Worm (Caenorhabditis elegans) whole organism, L2 larva: ENCODE results near the gene F47C12.8.
A peak's percentile ranks its signal among the peaks of the same experiment; 100 is the strongest.

Source experiments
- C34F6.9 ChIP-seq: fragments of 150-350 bp; optimal IDR thresholded peaks from 2 replicates; lab custom pipeline; 2014; ENCODE audit warnings: missing biosample characterization, missing genetic modification characterization
- F13H6.1 ChIP-seq: sonication (generic microtip); optimal IDR thresholded peaks from 2 replicates; lab custom pipeline; 2016; ENCODE audit warnings: missing genetic modification characterization, missing compliant biosample characterization
- R02D3.7 ChIP-seq: fragments of 150-350 bp; optimal IDR thresholded peaks from 2 replicates; lab custom pipeline; 2014; ENCODE audit warnings: missing biosample characterization, missing genetic modification characterization
- Y55F3AM.14 ChIP-seq: fragments of 200-800 bp; sonication (Bioruptor generic); optimal IDR thresholded peaks from 2 replicates; lab custom pipeline; 2018; ENCODE audit warnings: mild to moderate bottlenecking, missing genetic modification characterization, missing compliant biosample characterization
- ZK546.5 ChIP-seq: sonication (generic microtip); optimal IDR thresholded peaks from 2 replicates; lab custom pipeline; 2017; ENCODE audit warnings: missing biosample characterization, missing genetic modification characterization
- alr-1 ChIP-seq: fragments of 150-350 bp; optimal IDR thresholded peaks from 2 replicates; lab custom pipeline; 2014; ENCODE audit warnings: missing biosample characterization, missing genetic modification characterization
- aly-2 ChIP-seq: fragments of 150-350 bp; optimal IDR thresholded peaks from 2 replicates; lab custom pipeline; 2014; ENCODE audit warnings: missing biosample characterization, missing genetic modification characterization
- ama-1 ChIP-seq: fragments of 150-350 bp; optimal IDR thresholded peaks from 2 replicates; lab custom pipeline; 2018; ENCODE audit warnings: inconsistent platforms
- blmp-1 ChIP-seq: sonication (generic microtip); optimal IDR thresholded peaks from 2 replicates; lab custom pipeline; 2017; ENCODE audit warnings: missing genetic modification characterization, mild to moderate bottlenecking, missing compliant biosample characterization, antibody characterized with exemption, moderate library complexity; ENCODE audit not compliant: insufficient read depth
- ceh-16 ChIP-seq: fragments of 150-350 bp; optimal IDR thresholded peaks from 2 replicates; lab custom pipeline; 2014; ENCODE audit warnings: missing biosample characterization, missing genetic modification characterization
- ceh-82 ChIP-seq: fragments of 150-350 bp; optimal IDR thresholded peaks from 2 replicates; lab custom pipeline; 2014; ENCODE audit warnings: missing biosample characterization, missing genetic modification characterization
- crh-2 ChIP-seq: sonication (generic microtip); optimal IDR thresholded peaks from 2 replicates; lab custom pipeline; 2017; ENCODE audit warnings: missing biosample characterization, missing genetic modification characterization
- dmd-4 ChIP-seq: sonication (generic microtip); optimal IDR thresholded peaks from 2 replicates; lab custom pipeline; 2017; ENCODE audit warnings: missing biosample characterization, missing genetic modification characterization
- egl-27 ChIP-seq: sonication (generic microtip); optimal IDR thresholded peaks from 3 replicates; lab custom pipeline; 2017; ENCODE audit warnings: missing biosample characterization, missing genetic modification reagents, missing genetic modification characterization
- elt-1 ChIP-seq: fragments of 150-350 bp; optimal IDR thresholded peaks from 2 replicates; lab custom pipeline; 2014; ENCODE audit warnings: missing biosample characterization, missing genetic modification characterization
- elt-3 ChIP-seq: sonication (generic microtip); optimal IDR thresholded peaks from 2 replicates; lab custom pipeline; 2017; ENCODE audit warnings: missing biosample characterization, missing genetic modification characterization
- fos-1 ChIP-seq: fragments of 150-350 bp; optimal IDR thresholded peaks from 2 replicates; lab custom pipeline; 2014; ENCODE audit warnings: missing biosample characterization, missing genetic modification characterization
- gmeb-1 ChIP-seq: fragments of 150-350 bp; optimal IDR thresholded peaks from 2 replicates; lab custom pipeline; 2014; ENCODE audit warnings: missing biosample characterization, missing genetic modification characterization
- lin-11 ChIP-seq: fragments of 150-350 bp; sonication (generic microtip); optimal IDR thresholded peaks from 2 replicates; lab custom pipeline; 2014; ENCODE audit warnings: missing biosample characterization, missing genetic modification characterization, inconsistent platforms, mixed read lengths
- lin-13 ChIP-seq: fragments of 150-350 bp; optimal IDR thresholded peaks from 2 replicates; lab custom pipeline; 2014; ENCODE audit warnings: missing biosample characterization, missing genetic modification reagents, missing genetic modification characterization
- lin-39 ChIP-seq: fragments of 150-350 bp; optimal IDR thresholded peaks from 2 replicates; lab custom pipeline; 2014; ENCODE audit warnings: missing biosample characterization, missing genetic modification reagents, missing genetic modification characterization
- lsy-2 ChIP-seq, 2 experiments: fragments of 150-350 bp in 1 of 2; sonication (generic microtip) in 1 of 2; optimal IDR thresholded peaks; 2 replicates each; lab custom pipeline; 2014 to 2017; ENCODE audit warnings: missing biosample characterization in 2 of 2, missing genetic modification characterization in 2 of 2
- mab-5 ChIP-seq: fragments of 150-350 bp; optimal IDR thresholded peaks from 2 replicates; lab custom pipeline; 2014; ENCODE audit warnings: missing biosample characterization, missing genetic modification characterization
- mbf-1 ChIP-seq: sonication (generic microtip); optimal IDR thresholded peaks from 2 replicates; lab custom pipeline; 2017; ENCODE audit warnings: missing biosample characterization, missing genetic modification characterization
- mdl-1 ChIP-seq, 2 experiments: fragments of 150-350 bp in 1 of 2; sonication (generic microtip) in 1 of 2; optimal IDR thresholded peaks; 2 replicates each; lab custom pipeline; 2017; ENCODE audit warnings: missing biosample characterization in 2 of 2, missing genetic modification characterization in 2 of 2
- nhr-10 ChIP-seq: sonication (generic microtip); optimal IDR thresholded peaks from 2 replicates; lab custom pipeline; 2017; ENCODE audit warnings: missing biosample characterization, missing genetic modification characterization
- nhr-11 ChIP-seq: fragments of 150-350 bp; optimal IDR thresholded peaks from 2 replicates; lab custom pipeline; 2014; ENCODE audit warnings: missing biosample characterization, missing genetic modification characterization
- nhr-12 ChIP-seq: fragments of 150-350 bp; optimal IDR thresholded peaks from 2 replicates; lab custom pipeline; 2014; ENCODE audit warnings: missing biosample characterization, missing genetic modification characterization
- nhr-129 ChIP-seq: fragments of 150-350 bp; optimal IDR thresholded peaks from 2 replicates; lab custom pipeline; 2014; ENCODE audit warnings: missing biosample characterization, missing genetic modification characterization
- nhr-21 ChIP-seq: fragments of 150-350 bp; optimal IDR thresholded peaks from 2 replicates; lab custom pipeline; 2014; ENCODE audit warnings: missing biosample characterization, missing genetic modification characterization
- nhr-23 ChIP-seq: fragments of 150-350 bp; optimal IDR thresholded peaks from 2 replicates; lab custom pipeline; 2014; ENCODE audit warnings: missing biosample characterization, missing genetic modification reagents, missing genetic modification characterization
- nhr-237 ChIP-seq: fragments of 150-350 bp; optimal IDR thresholded peaks from 2 replicates; lab custom pipeline; 2014; ENCODE audit warnings: missing biosample characterization, missing genetic modification characterization
- nhr-25 ChIP-seq: fragments of 150-350 bp; sonication (generic microtip); optimal IDR thresholded peaks from 3 replicates; lab custom pipeline; 2014; ENCODE audit warnings: missing biosample characterization, missing genetic modification characterization
- nhr-6 ChIP-seq: fragments of 150-350 bp; optimal IDR thresholded peaks from 2 replicates; lab custom pipeline; 2014; ENCODE audit warnings: missing biosample characterization, missing genetic modification characterization
- nhr-77 ChIP-seq: fragments of 150-350 bp; optimal IDR thresholded peaks from 2 replicates; lab custom pipeline; 2014; ENCODE audit warnings: missing biosample characterization, missing genetic modification characterization
- peb-1 ChIP-seq: fragments of 150-350 bp; optimal IDR thresholded peaks from 2 replicates; lab custom pipeline; 2014; ENCODE audit warnings: missing biosample characterization, missing genetic modification characterization
- sem-4 ChIP-seq: fragments of 150-350 bp; optimal IDR thresholded peaks from 2 replicates; lab custom pipeline; 2014; ENCODE audit warnings: missing biosample characterization, missing genetic modification reagents, missing genetic modification characterization
- skn-1 ChIP-seq: sonication (generic microtip); optimal IDR thresholded peaks from 2 replicates; lab custom pipeline; 2017; ENCODE audit warnings: missing biosample characterization, missing genetic modification characterization
- sma-3 ChIP-seq: sonication (generic microtip); optimal IDR thresholded peaks from 2 replicates; lab custom pipeline; 2016; ENCODE audit warnings: missing genetic modification reagents, missing genetic modification characterization, missing compliant biosample characterization
- sma-9 ChIP-seq, 2 experiments: fragments of 150-350 bp in 1 of 2; sonication (generic microtip) in 1 of 2; optimal IDR thresholded peaks; 2 replicates each; lab custom pipeline; 2014 to 2016; ENCODE audit warnings: missing genetic modification characterization in 2 of 2, mild to moderate bottlenecking in 1 of 2, missing biosample characterization in 1 of 2, missing compliant biosample characterization in 1 of 2, missing genetic modification reagents in 1 of 2, moderate library complexity in 1 of 2
- snpc-4 ChIP-seq: fragments of 150-350 bp; optimal IDR thresholded peaks from 2 replicates; lab custom pipeline; 2014; ENCODE audit warnings: missing biosample characterization, missing genetic modification characterization
- unc-39 ChIP-seq: fragments of 150-350 bp; optimal IDR thresholded peaks from 2 replicates; lab custom pipeline; 2014; ENCODE audit warnings: missing biosample characterization, missing genetic modification characterization
- unc-55 ChIP-seq: fragments of 150-350 bp; sonication (generic microtip); optimal IDR thresholded peaks from 3 replicates; lab custom pipeline; 2014; ENCODE audit warnings: missing biosample characterization, missing genetic modification reagents, missing genetic modification characterization
- unc-62 ChIP-seq: fragments of 150-350 bp; optimal IDR thresholded peaks from 2 replicates; lab custom pipeline; 2014; ENCODE audit warnings: missing biosample characterization, missing genetic modification reagents, missing genetic modification characterization
- zag-1 ChIP-seq: fragments of 150-350 bp; optimal IDR thresholded peaks from 2 replicates; lab custom pipeline; 2014; ENCODE audit warnings: missing biosample characterization, missing genetic modification characterization
- ztf-1 ChIP-seq: fragments of 200-800 bp; sonication (Bioruptor generic); conservative IDR thresholded peaks from 2 replicates; pipeline ENCODE4 v1.3.6; 2022; ENCODE audit warnings: missing genetic modification characterization, missing compliant biosample characterization
- ztf-11 ChIP-seq: sonication (generic microtip); optimal IDR thresholded peaks from 2 replicates; lab custom pipeline; 2017; ENCODE audit warnings: missing biosample characterization, missing genetic modification characterization

The F47C12.8 gene

DNA sequence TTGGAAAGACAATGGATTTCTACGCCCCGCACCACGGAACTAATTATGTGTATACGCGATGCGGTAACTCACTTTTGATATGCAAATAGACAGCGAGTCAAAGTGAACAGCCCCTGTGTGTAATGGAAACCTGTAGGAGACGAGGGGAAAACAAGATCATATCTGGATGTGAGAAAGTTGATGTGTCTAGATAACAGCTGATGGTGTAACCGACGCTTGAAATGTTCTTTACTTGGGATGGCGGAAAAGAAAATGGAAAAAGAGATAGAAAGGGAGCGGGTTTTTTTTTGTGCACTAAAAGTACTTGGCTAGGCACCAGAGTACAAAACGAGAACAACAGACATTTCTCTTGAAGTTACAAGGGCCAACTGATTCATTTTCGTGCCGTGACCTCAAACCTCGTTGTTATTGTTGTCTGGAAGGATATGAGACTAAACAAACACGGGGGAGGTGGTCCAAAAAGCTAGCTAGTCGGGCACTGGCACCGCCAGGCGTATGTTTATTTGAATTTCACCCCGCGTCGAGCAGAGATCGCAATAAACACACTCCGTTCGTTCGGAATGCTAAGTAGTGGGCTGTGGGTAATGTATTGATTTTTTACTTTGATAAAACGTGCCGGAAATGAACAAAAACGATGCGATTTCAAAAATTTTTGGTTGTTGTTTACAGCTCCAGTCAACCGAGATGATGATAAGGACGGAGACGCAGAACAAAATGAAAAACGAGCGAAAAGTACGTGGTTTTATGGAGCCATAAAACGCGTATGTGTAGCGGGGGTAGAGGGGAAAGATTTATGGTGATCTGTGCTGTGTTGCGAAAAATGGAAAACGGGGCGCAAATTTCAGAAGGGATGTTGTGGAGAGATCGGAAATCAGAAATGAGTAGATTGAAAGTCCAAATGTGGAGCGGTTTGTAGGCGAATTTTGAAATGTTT, 23.7 kb upstream of the F47C12.8 start:
- no peak for TF ChIP-seq nhr-12 (tag; lab: Kevin White, UChicago)
- peak; percentile 83 for TF ChIP-seq mab-5 (tag; lab: Kevin White, UChicago)
- TF ChIP-seq mdl-1 (tag; optimal IDR thresholded peaks at IDR 0.05; lab: Kevin White, UChicago), result no peak
- peak; percentile 64 for TF ChIP-seq blmp-1 (tag; lab: Kevin White, UChicago)
- TF ChIP-seq unc-55 (GFP tag; lab: Kevin White, UChicago), result peak; percentile 4
- TF ChIP-seq sem-4 (tag; lab: Kevin White, UChicago), result peak; percentile 52
- no peak for TF ChIP-seq peb-1 (tag; lab: Kevin White, UChicago)
- TF ChIP-seq nhr-11 (tag; lab: Kevin White, UChicago), result no peak
- peak; percentile 56 for TF ChIP-seq sma-9 (GFP tag; optimal IDR thresholded peaks at IDR 0.05; lab: Kevin White, UChicago)
- no peak for TF ChIP-seq sma-9 (tag; optimal IDR thresholded peaks at IDR 0.05; lab: Kevin White, UChicago)
- TF ChIP-seq snpc-4 (tag; lab: Kevin White, UChicago), result no peak
- TF ChIP-seq ama-1, result no peak
- TF ChIP-seq ztf-11, result no peak
- peak; percentile 70 for TF ChIP-seq crh-2 (tag; lab: Kevin White, UChicago)
- no peak for TF ChIP-seq zag-1
- TF ChIP-seq alr-1 (tag; lab: Kevin White, UChicago), result no peak
- peak; percentile 55 for TF ChIP-seq fos-1 (tag; lab: Kevin White, UChicago)
- no peak for TF ChIP-seq nhr-10 (tag; lab: Kevin White, UChicago)
- TF ChIP-seq, all 48 proteins: peak for 7

DNA sequence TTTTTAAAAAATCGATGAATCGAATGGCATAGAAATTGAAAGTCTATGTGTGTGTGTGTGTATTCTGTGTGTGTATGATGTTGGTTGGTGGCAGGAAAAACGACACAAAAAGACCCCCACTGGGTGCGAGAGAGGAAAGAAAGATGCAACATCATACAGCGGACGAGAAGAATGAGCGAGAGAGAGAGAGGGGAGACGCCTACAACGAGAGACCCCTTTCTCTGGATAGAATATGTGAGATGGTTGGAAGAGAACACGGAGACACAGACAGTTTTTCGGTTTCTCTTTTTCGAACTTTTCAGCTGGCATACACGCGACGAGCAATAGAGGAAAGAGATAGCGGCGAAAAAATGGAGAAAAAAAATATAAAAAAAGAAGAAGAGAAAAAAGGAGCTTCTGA, 21.4 kb upstream of the F47C12.8 start:
- peak; percentile 92 for TF ChIP-seq nhr-129
- no peak for TF ChIP-seq ceh-82 (tag; lab: Kevin White, UChicago)
- TF ChIP-seq mbf-1 (tag; lab: Kevin White, UChicago), result no peak
- no peak for TF ChIP-seq unc-62 (GFP tag; lab: Kevin White, UChicago)
- no peak for TF ChIP-seq nhr-12 (tag; lab: Kevin White, UChicago)
- TF ChIP-seq crh-2 (tag; lab: Kevin White, UChicago), result peak; percentile 61
- TF ChIP-seq sem-4 (tag; lab: Kevin White, UChicago), result peak; percentile 63
- TF ChIP-seq dmd-4, result no peak
- peak; percentile 49 to 86 for TF ChIP-seq mdl-1 (tag; optimal IDR thresholded peaks at IDR 0.05; lab: Kevin White, UChicago)
- no peak for TF ChIP-seq nhr-77 (tag; lab: Kevin White, UChicago)
- peak in 1 of 2 experiments; percentile 80 for TF ChIP-seq lsy-2 (tag; optimal IDR thresholded peaks at IDR 0.05; lab: Kevin White, UChicago)
- no peak for TF ChIP-seq peb-1 (tag; lab: Kevin White, UChicago)
- no peak for TF ChIP-seq ztf-1 (GFP tag; lab: Robert Waterston, UW)
- TF ChIP-seq elt-3 (tag; lab: Kevin White, UChicago), result no peak
- TF ChIP-seq zag-1, result peak; percentile 73
- no peak for TF ChIP-seq R02D3.7 (tag; lab: Kevin White, UChicago)
- TF ChIP-seq ZK546.5 (tag; lab: Kevin White, UChicago), result no peak
- TF ChIP-seq skn-1 (tag; lab: Kevin White, UChicago), result no peak
- TF ChIP-seq nhr-25 (tag; lab: Kevin White, UChicago), result peak; percentile 25
- peak; percentile 69 for TF ChIP-seq mab-5 (tag; lab: Kevin White, UChicago)
- TF ChIP-seq blmp-1 (tag; lab: Kevin White, UChicago), result peak; percentile 81
- TF ChIP-seq lin-13, result peak; percentile 21
- peak; percentile 85 for TF ChIP-seq unc-55 (GFP tag; lab: Kevin White, UChicago)
- peak; percentile 25 for TF ChIP-seq sma-3
- no peak for TF ChIP-seq elt-1 (tag; lab: Kevin White, UChicago)
- peak; percentile 80 for TF ChIP-seq C34F6.9 (tag; lab: Kevin White, UChicago)
- no peak for TF ChIP-seq nhr-21 (tag; lab: Kevin White, UChicago)
- TF ChIP-seq nhr-6 (tag; lab: Kevin White, UChicago), result peak; percentile 52
- peak; percentile 68 for TF ChIP-seq fos-1 (tag; lab: Kevin White, UChicago)
- TF ChIP-seq lin-39, result no peak
- peak; percentile 25 for TF ChIP-seq gmeb-1 (tag; lab: Kevin White, UChicago)
- peak; percentile 21 for TF ChIP-seq snpc-4 (tag; lab: Kevin White, UChicago)
- TF ChIP-seq unc-39 (tag; lab: Kevin White, UChicago), result no peak
- TF ChIP-seq ztf-11, result no peak
- TF ChIP-seq aly-2 (tag; lab: Kevin White, UChicago), result no peak
- no peak for TF ChIP-seq nhr-11 (tag; lab: Kevin White, UChicago)
- peak; percentile 90 for TF ChIP-seq F13H6.1 (tag; lab: Kevin White, UChicago)
- no peak for TF ChIP-seq alr-1 (tag; lab: Kevin White, UChicago)
- peak; percentile 87 for TF ChIP-seq sma-9 (GFP tag; optimal IDR thresholded peaks at IDR 0.05; lab: Kevin White, UChicago)
- no peak for TF ChIP-seq sma-9 (tag; optimal IDR thresholded peaks at IDR 0.05; lab: Kevin White, UChicago)
- no peak for TF ChIP-seq nhr-237
- peak; percentile 62 for TF ChIP-seq egl-27 (tag; lab: Kevin White, UChicago)
- peak; percentile 41 for TF ChIP-seq Y55F3AM.14
- TF ChIP-seq nhr-10 (tag; lab: Kevin White, UChicago), result no peak
- no peak for TF ChIP-seq ama-1
- no peak for TF ChIP-seq ceh-16 (tag; lab: Kevin White, UChicago)
- peak; percentile 40 for TF ChIP-seq lin-11
- no peak for TF ChIP-seq nhr-23 (tag; lab: Kevin White, UChicago)
